Fruit fly (Drosophila melanogaster) whole organism: ENCODE measurements around the gene Lmx1a.

Experiments
- CG8478 ChIP-seq: fragments of >200 bp; optimal IDR thresholded peaks from 2 replicates; lab custom pipeline; 2018; ENCODE audit warnings: inconsistent platforms
- Dll ChIP-seq: fragments of >200 bp; optimal IDR thresholded peaks from 2 replicates; lab custom pipeline; 2017
- EcR ChIP-seq, 2 experiments: fragments of >200 bp; optimal IDR thresholded peaks; 2 replicates each; lab custom pipeline; 2017; ENCODE audit warnings: missing biosample characterization in 2 of 2, missing genetic modification characterization in 2 of 2, missing genetic modification reagents in 2 of 2
- pan ChIP-seq: fragments of >200 bp; optimal IDR thresholded peaks from 2 replicates; lab custom pipeline; 2017
- psq ChIP-seq: fragments of >200 bp; optimal IDR thresholded peaks from 2 replicates; lab custom pipeline; 2017
- usp ChIP-seq: fragments of >200 bp; optimal IDR thresholded peaks from 2 replicates; lab custom pipeline; 2017; ENCODE audit warnings: missing biosample characterization, missing genetic modification characterization, mixed read lengths

Lmx1a gene

DNA sequence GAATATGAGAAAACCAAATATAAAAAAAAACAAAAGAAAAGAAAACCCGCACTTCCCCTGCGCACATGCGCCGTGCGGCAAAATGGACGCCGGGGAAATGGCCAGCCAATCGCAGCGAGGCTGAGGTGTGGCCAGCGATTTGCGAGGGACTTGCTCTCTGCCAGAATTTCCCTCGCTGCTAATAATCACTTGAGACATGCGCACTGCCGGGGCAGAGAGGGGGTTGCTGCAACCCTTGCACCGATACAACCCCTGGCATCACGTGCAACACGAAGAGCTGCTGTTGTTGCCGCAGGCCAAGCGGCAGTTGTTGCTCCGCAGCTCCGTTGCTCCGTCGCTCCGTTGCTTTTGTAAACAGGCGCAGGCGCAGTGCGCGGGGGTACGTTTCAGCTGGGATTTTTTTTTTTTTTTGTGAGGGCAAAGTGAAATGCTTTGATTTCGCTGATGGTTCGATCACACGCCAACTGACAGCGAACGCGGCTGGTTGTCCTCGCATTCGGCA is at the start of gene Lmx1a:
Gene Lmx1a (plus strand): TSS at position 452 of the 502 bp plus-strand sequence.
- TF ChIP-seq Dll (lab: Kevin White, UChicago): no peak
- no peak for TF ChIP-seq usp

DNA sequence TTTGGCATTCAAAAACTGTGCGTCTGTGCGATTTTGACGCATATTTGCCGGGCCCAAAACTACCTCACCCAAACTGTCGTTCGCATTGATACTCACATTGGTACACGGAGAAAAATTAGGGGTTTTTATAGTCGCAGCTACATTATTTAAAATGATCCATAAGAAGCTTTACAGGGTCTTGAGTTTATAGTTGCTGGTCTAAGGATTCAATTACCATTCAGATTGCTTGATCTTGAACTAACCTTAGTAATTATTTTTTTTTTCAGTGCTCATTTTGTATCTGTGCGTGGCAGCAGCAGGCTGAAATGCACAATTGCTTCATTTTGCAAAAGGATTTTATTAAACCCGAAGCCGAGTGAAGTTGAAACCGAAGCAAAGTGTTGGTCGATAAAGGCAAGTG is 41.7 kb upstream of the Lmx1a start:
- TF ChIP-seq psq (lab: Kevin White, UChicago) (no peak), usp (no peak), CG8478 (lab: Kevin White, UChicago) (no peak), Dll (lab: Kevin White, UChicago) (no peak), pan (lab: Kevin White, UChicago) (no peak), EcR (GFP tag; optimal IDR thresholded peaks at IDR 0.05; lab: Kevin White, UChicago) (no peak)

DNA sequence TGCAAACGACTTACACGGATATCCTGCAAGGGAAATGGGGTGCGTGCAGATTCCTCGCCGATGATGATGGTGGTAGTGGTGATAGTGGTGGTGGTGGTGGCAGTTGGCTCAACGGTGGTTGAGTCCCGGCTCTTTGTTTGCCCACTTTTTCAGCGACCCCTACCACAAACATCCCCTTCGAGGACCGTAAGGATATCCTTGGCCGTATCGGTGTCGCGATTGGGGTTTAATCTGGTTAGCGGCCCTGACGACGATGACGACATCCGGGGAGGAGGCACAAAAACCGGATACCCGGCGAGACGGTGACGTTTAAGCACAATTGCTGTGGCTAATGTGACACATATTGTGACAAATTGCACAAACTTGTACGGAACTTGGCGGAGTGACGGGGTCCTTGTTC is 39.4 kb upstream of the Lmx1a start:
- no peak for TF ChIP-seq Dll (lab: Kevin White, UChicago)

DNA sequence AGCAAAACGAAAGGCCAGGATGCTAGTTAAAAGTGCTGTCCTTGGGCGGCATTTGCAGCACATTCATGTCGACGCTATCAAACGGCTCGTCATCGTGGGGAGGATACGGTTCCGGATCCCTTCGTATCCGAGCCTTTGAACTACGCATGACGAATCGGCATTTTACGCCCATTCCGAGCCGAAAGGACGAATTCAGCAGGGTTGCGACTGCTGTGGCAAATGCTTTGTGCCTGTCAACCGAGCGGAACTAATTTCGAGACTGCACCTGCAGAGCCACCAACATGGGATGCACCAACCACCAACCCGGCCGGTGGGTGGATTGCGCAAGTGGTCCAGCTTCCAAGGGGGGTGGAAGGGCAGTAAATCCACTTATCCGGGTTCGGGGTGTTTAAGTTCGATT is 38.5 kb upstream of the Lmx1a start:
- no peak for TF ChIP-seq EcR (GFP tag; optimal IDR thresholded peaks at IDR 0.05; lab: Kevin White, UChicago)
- TF ChIP-seq psq (lab: Kevin White, UChicago): no peak
- TF ChIP-seq pan (lab: Kevin White, UChicago): no peak
- no peak for TF ChIP-seq usp
- no peak for TF ChIP-seq Dll (lab: Kevin White, UChicago)
- no peak for TF ChIP-seq CG8478 (lab: Kevin White, UChicago)

DNA sequence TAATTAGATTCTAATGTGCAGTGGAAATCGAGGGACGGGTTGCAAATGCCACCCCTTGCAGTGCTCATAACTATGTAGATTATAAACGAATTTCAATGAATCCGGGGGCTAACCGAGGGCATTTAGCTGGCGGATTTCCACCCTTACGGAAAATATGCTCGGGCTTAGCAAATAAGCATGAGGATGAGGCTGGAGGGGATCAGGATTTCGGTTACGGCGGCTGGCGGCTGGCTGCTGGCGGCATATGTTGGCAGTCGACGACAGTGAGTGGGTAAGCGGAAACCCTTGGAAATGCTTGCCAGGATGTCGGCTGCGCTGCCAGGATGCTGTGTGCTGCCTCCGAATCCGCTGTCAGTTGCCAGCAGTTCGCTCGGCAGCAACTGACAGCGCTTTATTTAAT is 34.4 kb upstream of the Lmx1a start:
- no peak for TF ChIP-seq CG8478 (lab: Kevin White, UChicago)
- no peak for TF ChIP-seq pan (lab: Kevin White, UChicago)
- no peak for TF ChIP-seq usp
- TF ChIP-seq EcR (GFP tag; optimal IDR thresholded peaks at IDR 0.05; lab: Kevin White, UChicago): no peak
- TF ChIP-seq Dll (lab: Kevin White, UChicago): no peak
- no peak for TF ChIP-seq psq (lab: Kevin White, UChicago)

DNA sequence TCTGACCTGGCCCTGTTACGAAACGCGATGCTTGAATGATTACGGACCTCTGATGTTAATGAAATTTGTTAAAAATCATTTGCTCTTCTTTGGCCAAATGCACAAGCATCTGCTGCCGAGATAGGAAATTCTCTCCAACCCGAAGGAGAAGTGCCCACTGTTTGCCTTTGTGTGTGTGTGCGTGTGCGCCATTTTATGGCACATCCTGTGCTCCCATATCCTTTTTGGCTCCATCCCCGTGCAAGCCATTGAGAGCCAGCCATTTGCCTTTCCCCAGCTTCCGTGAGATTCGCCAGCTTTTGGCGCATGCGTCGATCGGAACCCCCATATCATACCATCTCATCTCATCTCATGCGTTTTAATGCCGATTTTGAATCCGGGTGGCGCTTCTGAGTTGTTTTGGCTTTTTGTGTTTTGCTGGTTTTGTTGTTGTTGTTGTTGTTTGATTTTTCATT is 32.9 kb upstream of the Lmx1a start, which contains the start of gene CG4328:
Gene CG4328 (minus strand): TSS at position 51 of the 455 bp plus-strand sequence.
- no peak for TF ChIP-seq CG8478 (lab: Kevin White, UChicago)
- TF ChIP-seq psq (lab: Kevin White, UChicago): no peak
- TF ChIP-seq EcR (GFP tag; optimal IDR thresholded peaks at IDR 0.05; lab: Kevin White, UChicago): no peak
- TF ChIP-seq usp: no peak
- TF ChIP-seq pan (lab: Kevin White, UChicago): no peak
- no peak for TF ChIP-seq Dll (lab: Kevin White, UChicago)

DNA sequence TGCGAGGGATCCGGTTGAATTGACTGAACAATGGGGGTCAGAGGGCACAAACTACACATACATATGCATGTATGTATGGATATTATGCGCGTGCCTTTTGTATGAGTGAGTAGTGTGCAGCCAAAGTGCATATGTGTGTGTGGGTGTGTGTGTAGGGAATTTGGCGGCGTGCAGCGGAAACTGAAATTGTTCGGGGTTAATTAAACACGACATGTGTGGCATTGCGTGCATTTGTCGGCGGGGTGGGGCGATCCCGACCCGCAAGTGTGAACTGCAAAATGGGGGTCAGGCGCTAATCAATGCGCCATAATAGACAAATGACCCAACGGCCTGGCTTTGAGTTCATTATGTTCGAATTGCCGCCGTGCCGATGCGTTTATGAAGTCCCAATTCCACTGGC is 30.9 kb upstream of the Lmx1a start:
- TF ChIP-seq CG8478 (lab: Kevin White, UChicago) (no peak), pan (lab: Kevin White, UChicago) (no peak), usp (no peak), EcR (GFP tag; optimal IDR thresholded peaks at IDR 0.05; lab: Kevin White, UChicago) (no peak), psq (lab: Kevin White, UChicago) (no peak), Dll (lab: Kevin White, UChicago) (no peak)

DNA sequence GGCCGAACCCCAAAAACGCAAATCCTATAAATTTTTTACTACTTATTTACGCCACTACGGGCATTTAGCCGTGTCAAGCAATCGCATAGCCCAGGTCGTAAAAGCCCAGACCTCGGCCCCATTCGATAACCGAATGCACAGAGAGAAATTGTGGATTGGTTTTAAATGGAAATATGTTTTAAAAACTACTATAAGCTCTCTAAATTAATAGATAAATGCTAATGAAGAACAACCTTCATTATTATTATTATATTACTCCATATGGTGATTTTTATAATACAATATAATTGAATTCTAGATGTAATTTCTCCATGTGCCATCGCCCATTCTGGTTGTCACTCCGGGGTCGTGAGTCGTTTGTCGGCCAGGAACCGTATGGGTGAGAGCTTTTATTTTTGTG is 23.1 kb upstream of the Lmx1a start:
- TF ChIP-seq pan (lab: Kevin White, UChicago): no peak
- no peak for TF ChIP-seq psq (lab: Kevin White, UChicago)
- TF ChIP-seq CG8478 (lab: Kevin White, UChicago): no peak
- TF ChIP-seq usp: no peak
- TF ChIP-seq EcR (GFP tag; optimal IDR thresholded peaks at IDR 0.05; lab: Kevin White, UChicago): no peak
- TF ChIP-seq Dll (lab: Kevin White, UChicago): no peak

DNA sequence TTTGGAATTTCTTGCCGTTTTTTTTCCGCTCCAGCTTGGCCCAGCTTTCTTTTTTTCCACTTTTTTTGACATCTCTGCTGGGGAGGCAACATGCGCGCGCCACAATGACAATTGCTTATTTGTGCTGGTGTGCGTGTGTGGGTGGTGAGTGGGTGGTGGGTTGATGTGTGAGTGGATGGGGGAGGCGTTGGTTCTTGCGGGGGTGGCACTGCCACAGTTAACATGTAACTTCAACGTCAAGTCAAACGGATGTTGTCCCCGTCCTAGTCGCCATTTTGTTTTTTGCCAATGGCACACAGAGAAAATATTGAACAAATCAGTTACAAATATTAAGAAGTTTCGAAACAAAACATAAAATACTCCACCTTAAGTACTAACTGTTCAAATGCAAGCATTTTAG is 18.5 kb upstream of the Lmx1a start, which contains the start of gene CG44355:
Gene CG44355 (plus strand): TSS at position 301 of the 400 bp plus-strand sequence.
- no peak for TF ChIP-seq pan (lab: Kevin White, UChicago)
- TF ChIP-seq usp: no peak
- no peak for TF ChIP-seq EcR (GFP tag; optimal IDR thresholded peaks at IDR 0.05; lab: Kevin White, UChicago)
- TF ChIP-seq Dll (lab: Kevin White, UChicago): no peak
- TF ChIP-seq CG8478 (lab: Kevin White, UChicago): no peak
- no peak for TF ChIP-seq psq (lab: Kevin White, UChicago)

DNA sequence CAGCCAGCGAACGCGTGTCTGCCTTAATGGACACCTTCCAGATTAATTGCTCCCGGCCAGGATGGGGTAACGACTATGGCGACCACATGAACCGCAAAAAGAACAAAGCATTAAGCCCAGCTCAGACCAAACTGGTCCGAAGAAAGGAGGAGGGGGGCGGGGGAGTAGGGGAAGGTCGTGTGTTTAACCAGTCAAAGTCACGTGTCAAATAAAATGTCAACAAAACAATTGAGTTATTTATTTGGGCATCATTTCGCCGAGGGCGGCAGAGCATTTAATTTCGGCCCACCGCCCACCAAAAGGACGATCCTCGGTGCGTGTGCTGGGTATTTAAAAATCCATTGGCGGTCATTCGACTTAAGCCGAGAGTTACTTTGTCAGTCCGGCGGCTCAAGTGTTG is 15.8 kb upstream of the Lmx1a start:
- TF ChIP-seq EcR (GFP tag; optimal IDR thresholded peaks at IDR 0.05; lab: Kevin White, UChicago) (no peak), CG8478 (lab: Kevin White, UChicago) (no peak), Dll (lab: Kevin White, UChicago) (no peak), pan (lab: Kevin White, UChicago) (no peak), usp (no peak)

DNA sequence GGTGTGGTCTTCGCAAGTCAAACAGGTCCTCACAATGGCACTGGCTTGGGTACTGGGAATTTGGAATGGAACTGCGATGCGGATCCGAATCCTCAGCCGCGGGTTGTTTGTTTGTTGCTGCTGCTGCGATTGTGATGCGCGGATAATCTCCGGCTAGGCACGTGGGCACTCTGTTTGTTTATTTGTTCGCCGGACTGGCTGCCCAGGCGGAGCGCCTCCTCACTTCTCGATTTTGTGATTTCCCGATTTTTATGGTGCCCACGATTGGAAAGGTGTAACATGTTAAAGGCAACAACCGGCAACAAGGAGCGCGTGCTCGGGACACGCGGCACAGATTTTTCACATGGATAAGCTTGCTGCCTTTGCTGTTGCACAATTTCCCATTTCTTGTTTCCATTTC is 9.2 kb upstream of the Lmx1a start:
- TF ChIP-seq EcR (GFP tag; optimal IDR thresholded peaks at IDR 0.05; lab: Kevin White, UChicago) (no peak), CG8478 (lab: Kevin White, UChicago) (no peak), Dll (lab: Kevin White, UChicago) (no peak), usp (no peak), pan (lab: Kevin White, UChicago) (no peak), psq (lab: Kevin White, UChicago) (no peak)

DNA sequence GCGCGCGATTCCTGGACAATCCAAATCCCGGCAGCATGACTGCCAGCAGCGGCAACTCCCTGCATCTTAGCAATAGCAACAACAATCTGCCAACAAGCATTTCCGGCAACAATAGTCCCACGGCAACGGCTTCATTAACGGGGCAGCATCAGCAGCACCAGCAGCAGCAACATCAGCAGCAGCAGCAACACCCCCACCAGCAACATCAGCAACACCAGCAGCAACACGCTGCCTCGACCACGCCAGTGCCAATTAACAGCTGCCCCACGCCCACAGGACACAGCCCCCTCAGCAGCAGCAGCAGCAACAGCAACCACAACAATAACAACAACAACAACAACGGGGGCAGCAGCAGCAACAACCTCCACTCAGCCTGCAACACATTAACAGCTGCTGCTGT is 517 bp downstream of the Lmx1a start:
- TF ChIP-seq usp: no peak

DNA sequence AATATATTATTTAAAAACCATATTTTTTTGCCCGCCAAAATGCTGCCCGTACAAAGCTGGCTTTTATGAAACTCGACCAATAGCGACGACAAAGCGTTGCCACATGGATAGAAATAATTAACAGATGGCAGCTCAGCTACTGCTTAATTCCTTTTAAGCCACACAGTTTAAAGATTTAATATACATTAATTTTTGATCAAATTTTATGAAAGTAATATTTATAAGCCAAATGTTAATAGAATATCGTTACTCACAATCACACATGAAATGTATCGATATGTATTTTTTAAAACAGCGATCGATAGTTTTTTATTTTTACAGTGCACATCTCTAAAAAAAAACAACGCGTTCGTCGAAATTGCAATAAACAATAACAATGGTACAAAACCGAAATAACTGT is 7.3 kb downstream of the Lmx1a start, which contains the start of gene CG10418:
Gene CG10418 (plus strand): TSS at position 338 of the 400 bp plus-strand sequence.
- TF ChIP-seq Dll (lab: Kevin White, UChicago) (no peak), CG8478 (lab: Kevin White, UChicago) (no peak), usp (no peak), pan (lab: Kevin White, UChicago) (no peak), psq (lab: Kevin White, UChicago) (no peak), EcR (GFP tag; optimal IDR thresholded peaks at IDR 0.05; lab: Kevin White, UChicago) (no peak)
